Worm (Caenorhabditis elegans) whole organism, late embryonic: ENCODE data around the gene morc-1.

ENCODE experiments used
- C08G9.2 ChIP-seq: sonication (generic microtip); optimal IDR thresholded peaks from 2 replicates; lab custom pipeline; 2016; ENCODE audit warnings: mild to moderate bottlenecking, missing genetic modification characterization, moderate library complexity, missing compliant biosample characterization
- K02D7.2 ChIP-seq: sonication (generic microtip); optimal IDR thresholded peaks from 2 replicates; lab custom pipeline; 2017; ENCODE audit warnings: mild to moderate bottlenecking, missing genetic modification characterization, missing compliant biosample characterization
- K09A11.1 ChIP-seq: sonication (generic microtip); optimal IDR thresholded peaks from 2 replicates; lab custom pipeline; 2017; ENCODE audit warnings: antibody characterized with exemption, mild to moderate bottlenecking, missing genetic modification characterization, missing compliant biosample characterization; ENCODE audit not compliant: insufficient read depth
- Y22D7AL.16 ChIP-seq: sonication (generic microtip); optimal IDR thresholded peaks from 2 replicates; lab custom pipeline; 2016; ENCODE audit warnings: missing genetic modification characterization, missing compliant biosample characterization
- ceh-14 ChIP-seq: sonication (generic microtip); optimal IDR thresholded peaks from 2 replicates; lab custom pipeline; 2016; ENCODE audit warnings: missing genotype, missing genetic modification characterization, missing compliant biosample characterization
- ceh-18 ChIP-seq: sonication (generic microtip); optimal IDR thresholded peaks from 2 replicates; lab custom pipeline; 2016; ENCODE audit warnings: missing genetic modification characterization, missing compliant biosample characterization
- ceh-19 ChIP-seq: fragments of 200-800 bp; sonication (Bioruptor generic); optimal IDR thresholded peaks from 2 replicates; lab custom pipeline; 2018; ENCODE audit warnings: mild to moderate bottlenecking, missing genetic modification characterization, missing compliant biosample characterization
- ceh-24 ChIP-seq: sonication (generic microtip); optimal IDR thresholded peaks from 2 replicates; lab custom pipeline; 2016; ENCODE audit warnings: mild to moderate bottlenecking, missing genetic modification characterization, missing compliant biosample characterization
- ceh-34 ChIP-seq: sonication (generic microtip); optimal IDR thresholded peaks from 2 replicates; lab custom pipeline; 2016; ENCODE audit warnings: mild to moderate bottlenecking, missing genetic modification characterization, missing compliant biosample characterization
- ceh-6 ChIP-seq: fragments of 200-800 bp; sonication (Bioruptor generic); optimal IDR thresholded peaks from 2 replicates; lab custom pipeline; 2018; ENCODE audit warnings: mild to moderate bottlenecking, missing genetic modification characterization, missing compliant biosample characterization
- ceh-9 ChIP-seq: sonication (generic microtip); optimal IDR thresholded peaks from 2 replicates; lab custom pipeline; 2016; ENCODE audit warnings: mild to moderate bottlenecking, missing genetic modification characterization, inconsistent platforms, missing compliant biosample characterization
- dve-1 ChIP-seq: sonication (generic microtip); optimal IDR thresholded peaks from 2 replicates; lab custom pipeline; 2017; ENCODE audit warnings: antibody characterized with exemption, mild to moderate bottlenecking, missing genetic modification characterization, missing compliant biosample characterization
- elt-2 ChIP-seq: sonication (generic microtip); optimal IDR thresholded peaks from 2 replicates; lab custom pipeline; 2016; ENCODE audit warnings: missing genetic modification reagents, missing genetic modification characterization, missing compliant biosample characterization
- elt-4 ChIP-seq: sonication (generic microtip); optimal IDR thresholded peaks from 2 replicates; lab custom pipeline; 2016; ENCODE audit warnings: missing genetic modification characterization, missing compliant biosample characterization
- ets-4 ChIP-seq: sonication (generic microtip); optimal IDR thresholded peaks from 2 replicates; lab custom pipeline; 2016; ENCODE audit warnings: missing genetic modification characterization, missing compliant biosample characterization
- fax-1 ChIP-seq: sonication (generic microtip); optimal IDR thresholded peaks from 2 replicates; lab custom pipeline; 2016; ENCODE audit warnings: missing genotype, missing genetic modification characterization, missing compliant biosample characterization
- fkh-10 ChIP-seq: fragments of 150-350 bp; optimal IDR thresholded peaks from 2 replicates; lab custom pipeline; 2014; ENCODE audit warnings: missing biosample characterization, missing genetic modification reagents, missing genetic modification characterization
- fkh-6 ChIP-seq: sonication (generic microtip); optimal IDR thresholded peaks from 2 replicates; lab custom pipeline; 2016; ENCODE audit warnings: missing genetic modification characterization, missing compliant biosample characterization
- gmeb-2 ChIP-seq: sonication (generic microtip); optimal IDR thresholded peaks from 2 replicates; lab custom pipeline; 2016; ENCODE audit warnings: missing genetic modification characterization, inconsistent platforms, missing compliant biosample characterization
- hlh-13 ChIP-seq: fragments of 200-800 bp; sonication (Bioruptor generic); optimal IDR thresholded peaks from 2 replicates; lab custom pipeline; 2018; ENCODE audit warnings: mild to moderate bottlenecking, missing genetic modification characterization, missing compliant biosample characterization
- hlh-15 ChIP-seq: sonication (generic microtip); optimal IDR thresholded peaks from 2 replicates; lab custom pipeline; 2016; ENCODE audit warnings: missing genetic modification characterization, missing compliant biosample characterization
- hlh-30 ChIP-seq: sonication (generic microtip); optimal IDR thresholded peaks from 2 replicates; lab custom pipeline; 2017; ENCODE audit warnings: antibody characterized with exemption, missing genetic modification characterization, missing compliant biosample characterization; ENCODE audit not compliant: insufficient read depth
- lin-11 ChIP-seq: fragments of 200-800 bp; sonication (Bioruptor generic); optimal IDR thresholded peaks from 2 replicates; lab custom pipeline; 2018; ENCODE audit warnings: mild to moderate bottlenecking, missing genetic modification characterization, missing compliant biosample characterization
- mec-3 ChIP-seq: sonication (generic microtip); optimal IDR thresholded peaks from 2 replicates; lab custom pipeline; 2016; ENCODE audit warnings: borderline replicate concordance, missing genetic modification characterization, missing compliant biosample characterization
- nfya-1 ChIP-seq: sonication (generic microtip); optimal IDR thresholded peaks from 2 replicates; lab custom pipeline; 2017; ENCODE audit warnings: missing genetic modification characterization, mild to moderate bottlenecking, missing compliant biosample characterization, antibody characterized with exemption, moderate library complexity
- nhr-11 ChIP-seq: fragments of 150-350 bp; optimal IDR thresholded peaks from 2 replicates; lab custom pipeline; 2014; ENCODE audit warnings: missing biosample characterization, missing genetic modification characterization
- nhr-232 ChIP-seq: sonication (generic microtip); optimal IDR thresholded peaks from 2 replicates; lab custom pipeline; 2016; ENCODE audit warnings: missing genetic modification characterization, missing compliant biosample characterization
- odd-2 ChIP-seq: sonication (generic microtip); optimal IDR thresholded peaks from 2 replicates; lab custom pipeline; 2017; ENCODE audit warnings: antibody characterized with exemption, mild to moderate bottlenecking, missing genetic modification characterization, missing compliant biosample characterization
- pat-9 ChIP-seq: fragments of 200-800 bp; sonication (Bioruptor generic); optimal IDR thresholded peaks from 2 replicates; lab custom pipeline; 2018; ENCODE audit warnings: mild to moderate bottlenecking, missing genetic modification characterization, moderate library complexity, missing compliant biosample characterization
- pha-4 ChIP-seq: fragments of 150-350 bp; optimal IDR thresholded peaks from 2 replicates; lab custom pipeline; 2018; ENCODE audit warnings: missing biosample characterization, missing genetic modification reagents, missing genetic modification characterization
- rnt-1 ChIP-seq: sonication (generic microtip); optimal IDR thresholded peaks from 2 replicates; lab custom pipeline; 2016; ENCODE audit warnings: missing genetic modification characterization, missing compliant biosample characterization
- sdc-2 ChIP-seq: sonication (generic microtip); optimal IDR thresholded peaks from 2 replicates; lab custom pipeline; 2016; ENCODE audit warnings: missing genotype, missing genetic modification characterization, missing compliant biosample characterization
- sox-2 ChIP-seq: fragments of 200-800 bp; sonication (Bioruptor generic); IDR thresholded peaks from 2 replicates; pipeline ENCODE4 v1.3.6; 2022; ENCODE audit warnings: missing genetic modification reagents, missing genetic modification characterization, missing compliant biosample characterization
- syd-9 ChIP-seq: sonication (generic microtip); optimal IDR thresholded peaks from 2 replicates; lab custom pipeline; 2016; ENCODE audit warnings: mild to moderate bottlenecking, missing genetic modification characterization, moderate library complexity, missing compliant biosample characterization
- tbx-2 ChIP-seq: sonication (generic microtip); optimal IDR thresholded peaks from 2 replicates; lab custom pipeline; 2016; ENCODE audit warnings: missing genetic modification characterization, missing compliant biosample characterization
- tbx-7 ChIP-seq: sonication (generic microtip); optimal IDR thresholded peaks from 2 replicates; lab custom pipeline; 2016; ENCODE audit warnings: missing genotype, missing genetic modification characterization, missing compliant biosample characterization
- unc-3 ChIP-seq, 2 experiments: fragments of 200-800 bp in 1 of 2; sonication (Bioruptor generic) in 1 of 2; sonication (generic microtip) in 1 of 2; conservative IDR thresholded peaks in 1 of 2; optimal IDR thresholded peaks in 1 of 2; 2 replicates each; pipeline versions ENCODE4 v1.3.6 to Lab custom; 2016 to 2022; ENCODE audit warnings: missing compliant biosample characterization in 2 of 2, missing genetic modification characterization in 2 of 2, missing genetic modification reagents in 1 of 2

The morc-1 gene

DNA sequence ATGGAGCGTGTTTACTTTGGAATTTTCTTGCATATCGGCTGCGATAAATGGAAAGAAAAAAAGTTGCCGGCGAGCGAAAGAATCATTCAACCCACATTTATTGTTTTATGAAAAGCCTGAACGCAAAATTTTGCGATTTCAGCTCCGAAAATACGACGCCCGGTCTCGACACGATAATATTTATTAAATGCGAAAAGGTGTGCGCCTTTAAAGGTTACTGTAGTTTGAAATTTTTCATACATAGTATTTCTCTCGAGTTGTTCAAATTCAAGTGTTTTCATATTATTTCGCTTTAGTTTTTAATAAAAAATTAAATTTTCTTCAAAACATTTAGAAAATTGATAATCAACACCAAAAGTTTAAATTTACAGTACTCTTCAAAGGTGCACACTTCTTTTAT, 2.3 kb upstream of the morc-1 start, which contains the start of gene syx-16:
Gene syx-16 (minus strand): TSS at position 118 of the 400 bp plus-strand sequence.
- TF ChIP-seq ceh-34 (tag; lab: Kevin White, UChicago) (no peak), nhr-232 (tag; lab: Kevin White, UChicago) (no peak), nhr-11 (tag; lab: Kevin White, UChicago) (no peak), Y22D7AL.16 (tag; lab: Kevin White, UChicago) (no peak), pha-4 (tag; lab: Kevin White, UChicago) (no peak), sdc-2 (tag; lab: Kevin White, UChicago) (no peak)

- no peak for TF ChIP-seq syd-9 (tag; lab: Kevin White, UChicago)
- TF ChIP-seq K02D7.2 (tag; lab: Kevin White, UChicago): no peak
- TF ChIP-seq ets-4: no peak
- TF ChIP-seq elt-4: no peak
- no peak for TF ChIP-seq C08G9.2 (tag; lab: Kevin White, UChicago)
Observed at ce11 chrIII:5203310-5203709, 3.4 kb downstream of the morc-1 start.

DNA sequence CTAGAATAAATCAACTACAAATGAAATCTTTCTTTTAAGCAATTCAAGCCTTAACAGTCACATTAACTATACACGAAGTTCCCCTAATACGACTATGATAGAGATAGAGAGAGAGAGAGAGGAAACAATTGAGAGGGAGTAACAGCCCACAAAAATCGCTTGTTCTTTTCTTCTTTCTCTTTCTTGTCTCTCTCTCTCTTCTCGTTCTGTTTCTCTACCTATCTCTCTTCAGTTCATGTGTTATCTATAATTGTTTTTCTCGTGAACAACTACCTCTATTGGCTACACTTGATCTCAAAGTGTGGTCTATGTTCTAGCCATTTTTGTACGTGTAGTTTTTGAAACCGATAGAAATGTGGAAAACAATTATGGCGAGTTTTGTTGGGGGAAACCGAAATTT, 4.1 kb downstream of the morc-1 start:
- TF ChIP-seq ceh-18: peak; percentile 20
- no peak for TF ChIP-seq dve-1
- no peak for TF ChIP-seq fkh-10 (GFP tag; lab: Kevin White, UChicago)
- no peak for TF ChIP-seq ceh-6 (GFP tag; lab: Kevin White, UChicago)
- TF ChIP-seq syd-9 (tag; lab: Kevin White, UChicago): no peak
- TF ChIP-seq hlh-13 (GFP tag; lab: Kevin White, UChicago): no peak
- TF ChIP-seq elt-2 (tag; lab: Kevin White, UChicago): peak; percentile 5
- TF ChIP-seq ets-4: peak; percentile 34
- TF ChIP-seq ceh-19 (GFP tag; lab: Kevin White, UChicago): no peak
- no peak for TF ChIP-seq fax-1 (tag; lab: Kevin White, UChicago)
- peak; percentile 66 for TF ChIP-seq nfya-1 (tag; lab: Kevin White, UChicago)
- no peak for TF ChIP-seq hlh-30 (tag; lab: Kevin White, UChicago)

DNA sequence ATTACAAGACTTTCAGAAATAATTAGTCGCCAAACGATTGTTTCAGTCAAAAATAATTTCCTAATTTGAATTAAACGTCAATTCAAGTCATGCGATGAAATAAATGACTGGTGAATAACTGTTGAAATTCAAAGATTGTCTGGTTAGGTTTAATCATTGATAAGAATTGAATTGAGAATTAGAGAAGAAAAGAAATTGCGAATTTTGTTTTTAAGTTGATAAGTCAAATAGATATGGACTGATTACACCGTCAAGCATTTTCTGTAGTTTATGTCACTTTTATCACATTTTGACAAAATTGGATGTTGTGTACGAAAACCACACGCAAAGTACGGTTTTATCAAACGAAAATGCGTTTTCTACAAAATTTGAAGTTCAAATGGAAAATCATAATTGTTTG, 5.4 kb downstream of the morc-1 start:
- peak; percentile 47 for TF ChIP-seq elt-2 (tag; lab: Kevin White, UChicago)
- TF ChIP-seq ceh-24 (tag; lab: Kevin White, UChicago): no peak
- no peak for TF ChIP-seq gmeb-2 (tag; lab: Kevin White, UChicago)
- TF ChIP-seq unc-3 (GFP tag; conservative IDR thresholded peaks at IDR 0.05; lab: Robert Waterston, UW): no peak
- no peak for TF ChIP-seq unc-3 (tag; optimal IDR thresholded peaks at IDR 0.05; lab: Kevin White, UChicago)
- TF ChIP-seq hlh-30 (tag; lab: Kevin White, UChicago): no peak
- TF ChIP-seq hlh-15: no peak
- no peak for TF ChIP-seq dve-1
- TF ChIP-seq, all 69 proteins: peak for 1

ce11 chrIII:5200349-5200748, 6.4 kb downstream of the morc-1 start:
- TF ChIP-seq rnt-1 (tag; lab: Kevin White, UChicago) (no peak), ceh-34 (tag; lab: Kevin White, UChicago) (no peak), fkh-6 (tag; lab: Kevin White, UChicago) (no peak), ceh-9 (tag; lab: Kevin White, UChicago) (no peak), ets-4 (no peak), sox-2 (GFP tag; lab: Robert Waterston, UW) (no peak), fkh-10 (GFP tag; lab: Kevin White, UChicago) (no peak), pat-9 (no peak), ceh-14 (no peak), odd-2 (tag; lab: Kevin White, UChicago) (no peak), tbx-2 (tag; lab: Kevin White, UChicago) (no peak), nhr-11 (tag; lab: Kevin White, UChicago) (no peak), mec-3 (tag; lab: Kevin White, UChicago) (no peak), gmeb-2 (tag; lab: Kevin White, UChicago) (no peak), lin-11 (tag; lab: Kevin White, UChicago) (no peak), Y22D7AL.16 (tag; lab: Kevin White, UChicago) (no peak), K09A11.1 (no peak), syd-9 (tag; lab: Kevin White, UChicago) (no peak), tbx-7 (tag; lab: Kevin White, UChicago) (no peak)
